Worm (Caenorhabditis elegans) whole organism, L4 larva: Measurements from ENCODE around the gene C35B1.8.
A peak's percentile ranks its signal among the peaks of the same experiment; 100 is the strongest.

ENCODE experiments used
- R02D3.7 ChIP-seq: fragments of 150-350 bp; sonication (generic microtip); optimal IDR thresholded peaks from 3 replicates; lab custom pipeline; 2014; ENCODE audit warnings: missing biosample characterization, missing genetic modification characterization
- T20F7.1 ChIP-seq: fragments of 200-800 bp; sonication (Bioruptor generic); optimal IDR thresholded peaks from 2 replicates; lab custom pipeline; 2018; ENCODE audit warnings: mild to moderate bottlenecking, missing genetic modification characterization, missing compliant biosample characterization
- Y105C5A.15 ChIP-seq: fragments of 200-800 bp; sonication (Bioruptor generic); IDR thresholded peaks from 2 replicates; pipeline ENCODE4 v1.3.6; 2022; ENCODE audit warnings: missing genetic modification characterization, missing compliant biosample characterization
- ZK546.5 ChIP-seq, 2 experiments: sonication (generic microtip); optimal IDR thresholded peaks; 2 replicates each; lab custom pipeline; 2017; ENCODE audit warnings: missing biosample characterization in 2 of 2, missing genetic modification characterization in 2 of 2
- aha-1 ChIP-seq: fragments of 150-350 bp; peaks from one replicate; lab custom pipeline; 2014; ENCODE audit warnings: missing biosample characterization, missing genetic modification characterization
- arid-1 ChIP-seq: fragments of 200-800 bp; sonication (Bioruptor generic); conservative IDR thresholded peaks from 2 replicates; pipeline ENCODE4 v1.3.6; 2022; ENCODE audit warnings: missing genetic modification reagents, missing genetic modification characterization, missing compliant biosample characterization
- ceh-20 ChIP-seq: fragments of 200-800 bp; sonication (Bioruptor generic); IDR thresholded peaks from 2 replicates; pipeline ENCODE4 v1.3.6; 2022; ENCODE audit warnings: missing genetic modification reagents, missing genetic modification characterization, missing compliant biosample characterization
- ceh-32 ChIP-seq: sonication (generic microtip); optimal IDR thresholded peaks from 2 replicates; lab custom pipeline; 2016; ENCODE audit warnings: mild to moderate bottlenecking, missing genetic modification characterization, missing compliant biosample characterization; ENCODE audit not compliant: poor library complexity
- ceh-82 ChIP-seq: sonication (generic microtip); optimal IDR thresholded peaks from 2 replicates; lab custom pipeline; 2017; ENCODE audit warnings: missing biosample characterization, missing genetic modification characterization
- ces-1 ChIP-seq: fragments of 150-350 bp; sonication (generic microtip); optimal IDR thresholded peaks from 4 replicates; lab custom pipeline; 2014; ENCODE audit warnings: missing biosample characterization, missing genetic modification reagents, missing genetic modification characterization
- daf-12 ChIP-seq: fragments of 150-350 bp; optimal IDR thresholded peaks from 2 replicates; lab custom pipeline; 2014; ENCODE audit warnings: missing biosample characterization, missing genetic modification reagents, missing genetic modification characterization
- daf-16 ChIP-seq, 3 experiments: sonication (generic microtip); optimal IDR thresholded peaks; 2 replicates each; lab custom pipeline; 2016 to 2017; ENCODE audit warnings: missing genetic modification characterization in 3 of 3, missing genetic modification reagents in 3 of 3, mild to moderate bottlenecking in 2 of 3, missing compliant biosample characterization in 2 of 3, missing biosample characterization in 1 of 3, moderate library complexity in 1 of 3
- daf-8 ChIP-seq: fragments of 200-800 bp; sonication (Bioruptor generic); IDR thresholded peaks from 2 replicates; pipeline ENCODE4 v1.3.6; 2022; ENCODE audit warnings: missing genetic modification characterization, missing compliant biosample characterization
- dmd-6 ChIP-seq: fragments of 200-800 bp; sonication (Bioruptor generic); IDR thresholded peaks from 2 replicates; pipeline ENCODE4 v1.3.6; 2022; ENCODE audit warnings: missing genetic modification reagents, missing genetic modification characterization, missing compliant biosample characterization
- dpl-1 ChIP-seq: fragments of 150-350 bp; optimal IDR thresholded peaks from 2 replicates; lab custom pipeline; 2014; ENCODE audit warnings: missing biosample characterization, missing genetic modification reagents, missing genetic modification characterization
- duxl-1 ChIP-seq: sonication (generic microtip); optimal IDR thresholded peaks from 2 replicates; lab custom pipeline; 2016; ENCODE audit warnings: mild to moderate bottlenecking, missing genetic modification characterization, moderate library complexity, missing compliant biosample characterization; ENCODE audit not compliant: poor library complexity
- fkh-10 ChIP-seq: fragments of 150-350 bp; optimal IDR thresholded peaks from 2 replicates; lab custom pipeline; 2014; ENCODE audit warnings: missing biosample characterization, missing genetic modification reagents, missing genetic modification characterization
- gei-8 ChIP-seq: fragments of 200-800 bp; sonication (Bioruptor generic); optimal IDR thresholded peaks from 2 replicates; lab custom pipeline; 2018; ENCODE audit warnings: mild to moderate bottlenecking, missing genetic modification characterization, missing compliant biosample characterization
- hlh-11 ChIP-seq: fragments of 200-800 bp; sonication (Bioruptor generic); optimal IDR thresholded peaks from 2 replicates; lab custom pipeline; 2018; ENCODE audit warnings: mild to moderate bottlenecking, missing genetic modification characterization, missing compliant biosample characterization
- hmg-1.1 ChIP-seq: fragments of 200-800 bp; sonication (Bioruptor generic); IDR thresholded peaks from 2 replicates; pipeline ENCODE4 v1.3.6; 2022; ENCODE audit warnings: missing genetic modification reagents, missing genetic modification characterization, missing compliant biosample characterization
- jun-1 ChIP-seq: fragments of 150-350 bp; optimal IDR thresholded peaks from 2 replicates; lab custom pipeline; 2014; ENCODE audit warnings: missing biosample characterization, missing genetic modification reagents, missing genetic modification characterization
- lim-7 ChIP-seq: fragments of 200-800 bp; sonication (Bioruptor generic); IDR thresholded peaks from 2 replicates; pipeline ENCODE4 v1.3.6; 2022; ENCODE audit warnings: missing genetic modification characterization, missing compliant biosample characterization
- lin-29 ChIP-seq: fragments of 200-800 bp; sonication (Bioruptor generic); IDR thresholded peaks from 2 replicates; pipeline ENCODE4 v1.3.6; 2022; ENCODE audit warnings: missing genetic modification reagents, missing genetic modification characterization, missing compliant biosample characterization
- madf-5 ChIP-seq, 2 experiments: fragments of 200-800 bp; sonication (Bioruptor generic); IDR thresholded peaks; 2 replicates each; pipeline ENCODE4 v1.3.6; 2022; ENCODE audit warnings: missing compliant biosample characterization in 2 of 2, missing genetic modification characterization in 2 of 2
- mxl-2 ChIP-seq: fragments of 200-800 bp; sonication (Bioruptor generic); conservative IDR thresholded peaks from 2 replicates; pipeline ENCODE4 v1.3.6; 2022; ENCODE audit warnings: missing genetic modification reagents, missing genetic modification characterization, missing compliant biosample characterization
- mxl-3 ChIP-seq: fragments of 200-800 bp; sonication (Bioruptor generic); optimal IDR thresholded peaks from 2 replicates; lab custom pipeline; 2018; ENCODE audit warnings: mild to moderate bottlenecking, missing genetic modification characterization, missing compliant biosample characterization
- nhr-237 ChIP-seq: sonication (generic microtip); optimal IDR thresholded peaks from 2 replicates; lab custom pipeline; 2017; ENCODE audit warnings: missing biosample characterization, missing genetic modification characterization
- nhr-25 ChIP-seq: sonication (generic microtip); optimal IDR thresholded peaks from 2 replicates; lab custom pipeline; 2017; ENCODE audit warnings: missing genetic modification characterization, mild to moderate bottlenecking, missing compliant biosample characterization, antibody characterized with exemption, moderate library complexity, borderline replicate concordance; ENCODE audit not compliant: insufficient read depth
- nhr-76 ChIP-seq: fragments of 150-350 bp; optimal IDR thresholded peaks from 2 replicates; lab custom pipeline; 2014; ENCODE audit warnings: missing biosample characterization, missing genetic modification characterization
- pha-4 ChIP-seq, 2 experiments: fragments of 150-350 bp in 1 of 2; fragments of 200-800 bp in 1 of 2; sonication (Bioruptor generic) in 1 of 2; IDR thresholded peaks in 1 of 2; optimal IDR thresholded peaks in 1 of 2; 2 replicates each; pipeline versions ENCODE4 v1.3.6 to Lab custom; 2014 to 2022; ENCODE audit warnings: missing genetic modification characterization in 2 of 2, missing genetic modification reagents in 2 of 2, missing biosample characterization in 1 of 2, missing compliant biosample characterization in 1 of 2
- pqm-1 ChIP-seq: sonication (generic microtip); optimal IDR thresholded peaks from 2 replicates; lab custom pipeline; 2017; ENCODE audit warnings: missing biosample characterization, missing genetic modification characterization
- snpc-4 ChIP-seq: fragments of 150-350 bp; optimal IDR thresholded peaks from 2 replicates; lab custom pipeline; 2014; ENCODE audit warnings: missing biosample characterization, missing genetic modification characterization
- spr-3 ChIP-seq: fragments of 200-800 bp; sonication (Bioruptor generic); optimal IDR thresholded peaks from 2 replicates; lab custom pipeline; 2018; ENCODE audit warnings: mild to moderate bottlenecking, missing genetic modification characterization, missing compliant biosample characterization
- unc-130 ChIP-seq: sonication (generic microtip); optimal IDR thresholded peaks from 2 replicates; lab custom pipeline; 2016; ENCODE audit warnings: missing genetic modification reagents, missing genetic modification characterization, missing compliant biosample characterization
- unc-62 ChIP-seq, 3 experiments: fragments of 150-350 bp in 1 of 3; sonication (generic microtip); optimal IDR thresholded peaks in 2 of 3; peaks in 1 of 3; 1 replicate in 1 of 3; 2 replicates in 2 of 3; lab custom pipeline; 2014 to 2017; ENCODE audit warnings: missing biosample characterization in 3 of 3, missing genetic modification characterization in 3 of 3, missing genetic modification reagents in 3 of 3, missing genotype in 1 of 3
- zag-1 ChIP-seq: fragments of 150-350 bp; optimal IDR thresholded peaks from 2 replicates; lab custom pipeline; 2014; ENCODE audit warnings: missing biosample characterization, missing genetic modification characterization
- zfp-3 ChIP-seq: fragments of 200-800 bp; sonication (Bioruptor generic); conservative IDR thresholded peaks from 2 replicates; pipeline ENCODE4 v1.3.6; 2022; ENCODE audit warnings: missing genetic modification reagents, missing genetic modification characterization, missing compliant biosample characterization

C35B1.8 gene

DNA sequence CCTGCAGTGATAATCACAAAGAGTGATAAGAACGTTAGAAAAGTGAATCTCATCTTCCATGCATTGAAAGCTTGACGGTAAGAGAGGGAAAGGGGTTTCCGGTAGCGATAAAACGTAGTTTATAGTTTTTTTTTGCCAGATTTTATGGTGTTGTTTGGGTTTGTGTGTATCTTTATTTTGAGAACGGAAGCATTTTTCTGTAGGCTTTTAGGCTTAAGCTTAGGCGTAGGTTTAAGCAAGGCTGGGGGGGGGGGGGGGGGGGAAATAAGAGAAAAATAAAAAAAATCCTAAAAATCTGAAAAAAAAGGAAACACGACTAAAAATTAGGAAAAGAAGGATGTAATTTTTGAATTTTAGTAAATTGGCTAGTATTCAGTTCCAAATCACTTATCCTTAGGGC is at the start of gene C35B1.8:
Gene C35B1.8 (minus strand): TSS at position 101 of the 400 bp plus-strand sequence.
- no peak for TF ChIP-seq daf-8 (GFP tag; lab: Robert Waterston, UW)
- no peak for TF ChIP-seq madf-5 (GFP tag; IDR thresholded peaks at IDR 0.05; lab: Robert Waterston, UW)
- TF ChIP-seq ZK546.5 (tag; optimal IDR thresholded peaks at IDR 0.05; lab: Kevin White, UChicago), result no peak
- no peak for TF ChIP-seq spr-3 (GFP tag; lab: Kevin White, UChicago)
- TF ChIP-seq lim-7, result no peak
- TF ChIP-seq ces-1 (GFP tag; lab: Kevin White, UChicago), result no peak
- TF ChIP-seq pha-4 (GFP tag; IDR thresholded peaks at IDR 0.05; lab: Robert Waterston, UW), result no peak
- no peak for TF ChIP-seq pha-4 (tag; optimal IDR thresholded peaks at IDR 0.05; lab: Kevin White, UChicago)
- no peak for TF ChIP-seq pqm-1
- TF ChIP-seq duxl-1 (tag; lab: Kevin White, UChicago), result no peak
- no peak for TF ChIP-seq daf-12 (tag; lab: Kevin White, UChicago)
- TF ChIP-seq mxl-3 (GFP tag; lab: Kevin White, UChicago), result no peak
- TF ChIP-seq Y105C5A.15, result no peak
- no peak for TF ChIP-seq nhr-25 (tag; lab: Kevin White, UChicago)
- TF ChIP-seq ceh-82 (tag; lab: Kevin White, UChicago), result no peak

DNA sequence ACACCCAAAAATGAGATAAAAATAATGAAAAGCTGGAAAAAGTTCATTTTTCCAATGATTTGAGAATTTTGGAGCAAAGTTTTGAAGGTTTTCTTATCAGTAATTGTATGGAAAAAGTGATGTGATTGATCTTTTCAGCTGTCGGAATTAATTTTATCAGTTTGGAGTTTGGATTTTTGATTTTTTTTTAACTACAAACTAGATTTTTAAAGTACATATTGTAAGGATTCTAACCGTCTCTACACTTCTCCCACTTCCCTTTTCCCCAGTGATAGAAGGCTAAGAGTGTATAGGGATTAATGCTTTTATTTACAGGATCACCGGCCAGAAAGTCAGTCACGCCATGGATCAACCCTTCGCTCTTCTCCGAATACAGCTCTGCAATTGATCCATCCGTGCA is 46.9 kb upstream of the C35B1.8 start, which contains the start of gene F49F1.7:
Gene F49F1.7 (minus strand): TSS at position 101 of the 400 bp plus-strand sequence.
- TF ChIP-seq dmd-6 (GFP tag; lab: Robert Waterston, UW), result peak; percentile 30; the same call in 1 of the 2 replicates

DNA sequence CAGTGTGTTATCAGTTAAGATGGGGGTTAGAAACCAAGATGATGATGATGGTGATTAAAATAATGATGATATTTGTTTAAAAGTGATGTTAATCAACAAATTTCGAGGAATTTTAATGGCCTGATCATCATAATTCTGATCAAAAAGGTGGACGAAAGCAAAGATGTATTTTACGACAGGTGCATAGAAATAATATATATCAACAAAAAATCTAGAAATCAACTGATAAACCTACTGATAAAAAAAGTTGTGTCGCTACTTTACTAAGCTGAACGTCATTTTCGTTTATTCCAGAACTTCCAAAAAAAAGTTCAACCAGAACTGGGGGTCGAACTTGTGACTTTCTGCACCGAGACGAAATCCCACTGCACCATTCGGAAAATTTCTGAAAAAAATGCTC is 44.3 kb upstream of the C35B1.8 start, which contains the start of gene mul-1:
Gene mul-1 (minus strand): TSS at position 84 of the 400 bp plus-strand sequence.
- no peak for TF ChIP-seq R02D3.7 (tag; lab: Kevin White, UChicago)
- TF ChIP-seq mxl-2 (GFP tag; lab: Robert Waterston, UW), result no peak
- no peak for TF ChIP-seq zfp-3
- TF ChIP-seq zag-1, result no peak
- TF ChIP-seq dmd-6 (GFP tag; lab: Robert Waterston, UW), result peak; percentile 59
- no peak for TF ChIP-seq unc-130 (GFP tag; lab: Kevin White, UChicago)
- no peak for TF ChIP-seq jun-1 (tag; lab: Kevin White, UChicago)
- TF ChIP-seq daf-16 (GFP tag; optimal IDR thresholded peaks at IDR 0.05; lab: Kevin White, UChicago), result no peak
- peak; percentile 42 for TF ChIP-seq daf-16 (tag; optimal IDR thresholded peaks at IDR 0.05; lab: Kevin White, UChicago)
- no peak for TF ChIP-seq fkh-10 (GFP tag; lab: Kevin White, UChicago)
- TF ChIP-seq snpc-4 (tag; lab: Kevin White, UChicago), result no peak
- no peak for TF ChIP-seq lin-29
- peak in 1 of 2 experiments; percentile 8 for TF ChIP-seq unc-62 (GFP tag; optimal IDR thresholded peaks at IDR 0.05 in 1 of 2; lab: Kevin White, UChicago)
- TF ChIP-seq unc-62 (tag; optimal IDR thresholded peaks at IDR 0.05; lab: Kevin White, UChicago), result no peak
- TF ChIP-seq T20F7.1, result no peak
- TF ChIP-seq hmg-1.1 (GFP tag; lab: Robert Waterston, UW), result no peak

DNA sequence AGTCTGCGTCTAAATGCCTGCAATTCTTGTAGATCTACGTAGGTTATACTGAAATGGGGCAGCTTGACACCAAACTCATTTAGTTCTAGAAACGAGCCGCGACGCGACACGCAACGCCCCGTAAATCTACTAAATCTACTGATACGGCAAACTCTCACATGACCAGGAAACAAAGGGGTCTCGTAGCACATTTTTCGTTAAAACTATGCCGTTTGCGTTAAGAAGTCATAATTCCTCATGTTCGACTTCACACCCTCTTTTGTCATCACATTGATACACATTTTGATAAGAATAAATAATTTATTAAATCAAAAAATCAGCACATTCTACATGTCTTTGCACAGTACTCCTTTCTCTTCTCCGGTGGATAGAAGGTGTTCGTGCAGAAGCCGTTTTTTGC is 42.3 kb upstream of the C35B1.8 start:
- TF ChIP-seq nhr-76 (tag; lab: Kevin White, UChicago) (no peak), gei-8 (GFP tag; lab: Kevin White, UChicago) (no peak), hlh-11 (peak; percentile 28), pqm-1 (peak; percentile 43), aha-1 (no peak), dmd-6 (GFP tag; lab: Robert Waterston, UW) (peak; percentile 23; the same call in 1 of the 2 replicates), arid-1 (GFP tag; lab: Robert Waterston, UW) (no peak), nhr-237 (no peak), ceh-32 (no peak), dpl-1 (GFP tag; lab: Kevin White, UChicago) (no peak), ceh-20 (GFP tag; lab: Robert Waterston, UW) (no peak)
